Worm (Caenorhabditis elegans): ENCODE results near the gene seip-1.

The seip-1 gene

DNA sequence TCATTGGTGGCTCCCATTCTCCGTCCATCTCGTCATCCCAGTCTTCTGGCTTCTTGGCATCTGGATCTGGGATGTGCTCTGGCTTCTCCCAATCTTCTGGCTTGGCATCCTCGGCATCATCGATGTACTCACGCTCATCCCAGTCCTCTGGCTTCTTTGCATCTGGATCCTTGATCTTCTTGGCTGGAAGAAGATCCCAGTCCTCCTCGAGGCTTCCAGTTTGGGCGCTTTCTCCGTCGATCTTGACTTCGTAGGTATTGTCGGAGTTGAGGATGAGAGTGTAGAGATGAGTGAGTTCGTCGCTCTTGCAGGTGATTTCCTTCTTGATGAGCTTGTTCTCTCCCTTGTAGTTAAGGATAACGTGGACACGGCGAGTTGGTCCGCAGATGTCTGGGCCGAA, 46.6 kb upstream of the seip-1 start:
- TF ChIP-seq ceh-28 (tag; optimal IDR thresholded peaks at IDR 0.05) = no peak
- peak; percentile 58 for TF ChIP-seq ama-1 (optimal IDR thresholded peaks at IDR 0.05)

DNA sequence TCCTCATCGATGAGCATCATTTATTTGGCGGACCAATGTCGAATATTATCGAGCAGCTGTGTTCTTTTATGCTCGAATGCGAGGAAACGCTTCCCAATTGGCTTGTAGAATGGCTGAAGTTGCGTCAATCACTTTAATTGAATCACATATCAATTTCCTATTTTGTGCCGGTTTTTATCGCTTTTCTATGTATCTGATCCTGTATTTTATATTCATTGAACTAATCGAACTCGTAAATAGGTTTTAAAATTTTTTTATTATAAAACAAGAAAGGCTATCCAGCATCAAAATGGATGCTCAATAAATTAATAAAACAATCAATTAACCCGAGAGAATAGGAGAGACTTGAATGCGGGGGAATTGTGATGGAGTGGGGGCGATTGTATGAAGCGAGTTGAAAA, 45.7 kb upstream of the seip-1 start:
- peak; percentile 44 for TF ChIP-seq nhr-77 (tag; optimal IDR thresholded peaks at IDR 0.05)
- no peak for TF ChIP-seq skn-1 (tag; optimal IDR thresholded peaks at IDR 0.05)
- TF ChIP-seq nhr-23 (tag; optimal IDR thresholded peaks at IDR 0.05) = peak; percentile 11
- TF ChIP-seq nhr-25 (tag; optimal IDR thresholded peaks at IDR 0.05) = no peak
- no peak for TF ChIP-seq R02D3.7 (tag; optimal IDR thresholded peaks at IDR 0.05)
- no peak for TF ChIP-seq mml-1 (tag; optimal IDR thresholded peaks at IDR 0.05)
- no peak for TF ChIP-seq ZK546.5 (tag; optimal IDR thresholded peaks at IDR 0.05)
- TF ChIP-seq pha-4 (tag; optimal IDR thresholded peaks at IDR 0.05) = peak; percentile 21
- no peak for TF ChIP-seq elt-3 (tag; optimal IDR thresholded peaks at IDR 0.05)
- no peak for TF ChIP-seq elt-1 (tag; optimal IDR thresholded peaks at IDR 0.05)
- no peak for TF ChIP-seq nhr-12 (tag; optimal IDR thresholded peaks at IDR 0.05)
- TF ChIP-seq ama-1 (optimal IDR thresholded peaks at IDR 0.05) = peak; percentile 96
- TF ChIP-seq nfya-1 (tag; optimal IDR thresholded peaks at IDR 0.05; ENCODE audit: insufficient read depth) = peak; percentile 22
- no peak for TF ChIP-seq ztf-4 (tag; optimal IDR thresholded peaks at IDR 0.05)
- peak; percentile 52 for TF ChIP-seq lsy-12 (tag; optimal IDR thresholded peaks at IDR 0.05)
- no peak for TF ChIP-seq nhr-237 (tag; optimal IDR thresholded peaks at IDR 0.05)
- no peak for TF ChIP-seq nhr-76 (tag; optimal IDR thresholded peaks at IDR 0.05)
- no peak for TF ChIP-seq hmg-11 (tag; optimal IDR thresholded peaks at IDR 0.05)
- TF ChIP-seq ceh-9 (tag; optimal IDR thresholded peaks at IDR 0.05) = no peak
- no peak for TF ChIP-seq aly-2 (tag; optimal IDR thresholded peaks at IDR 0.05)
- TF ChIP-seq pqm-1 (tag; optimal IDR thresholded peaks at IDR 0.05) = no peak
- TF ChIP-seq mdl-1 (tag; optimal IDR thresholded peaks at IDR 0.05) = no peak
- no peak for TF ChIP-seq ceh-82 (tag; optimal IDR thresholded peaks at IDR 0.05)
- no peak for TF ChIP-seq fkh-10 (GFP tag; optimal IDR thresholded peaks at IDR 0.05)
- TF ChIP-seq fos-1 (tag; optimal IDR thresholded peaks at IDR 0.05) = peak; percentile 24
- TF ChIP-seq nhr-43 (tag; optimal IDR thresholded peaks at IDR 0.05; ENCODE audit: poor library complexity, severe bottlenecking) = peak; percentile 8
- TF ChIP-seq ztf-11 (tag; optimal IDR thresholded peaks at IDR 0.05) = no peak
- TF ChIP-seq egl-5 (tag; optimal IDR thresholded peaks at IDR 0.05) = no peak
- peak; percentile 11 for TF ChIP-seq ceh-28 (tag; optimal IDR thresholded peaks at IDR 0.05)
- TF ChIP-seq sea-2 (GFP tag; optimal IDR thresholded peaks at IDR 0.05) = no peak
- TF ChIP-seq eor-1 (tag; optimal IDR thresholded peaks at IDR 0.05) = no peak
- no peak for TF ChIP-seq tbx-2 (tag; optimal IDR thresholded peaks at IDR 0.05)
- peak; percentile 40 for TF ChIP-seq elt-2 (tag; optimal IDR thresholded peaks at IDR 0.05)
- no peak for TF ChIP-seq ceh-16 (tag; optimal IDR thresholded peaks at IDR 0.05)
- TF ChIP-seq lin-39 (tag; optimal IDR thresholded peaks at IDR 0.05) = no peak

DNA sequence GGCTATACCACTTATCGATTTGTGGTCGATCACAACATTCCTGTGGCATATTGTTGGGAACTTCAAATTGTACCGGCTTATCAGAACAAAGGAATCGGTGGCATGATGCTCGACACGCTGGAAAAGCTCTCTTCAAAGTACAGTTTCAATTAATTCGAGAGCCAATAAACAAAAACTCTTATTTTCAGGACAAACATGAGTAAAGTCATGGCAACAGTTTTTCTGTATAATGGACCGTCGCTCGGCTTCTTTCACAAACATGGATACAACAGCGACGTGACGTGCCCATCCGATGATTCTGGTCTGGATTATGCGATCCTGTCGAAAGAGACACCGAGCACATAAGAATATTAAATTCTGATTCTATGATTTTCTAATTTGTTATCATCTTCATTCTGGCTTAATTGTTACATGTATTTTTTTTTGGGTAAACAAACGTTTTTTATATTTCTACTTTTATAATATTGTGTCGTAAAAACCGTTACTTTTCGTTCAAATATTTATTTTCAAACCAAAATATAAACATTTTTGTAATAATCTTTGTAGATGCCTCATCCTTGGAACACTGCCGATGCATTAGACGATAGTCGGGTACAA, 43.6 kb upstream of the seip-1 start, which contains the start of gene smut-1:
smut-1 (plus strand) TSS at position 547 of the 597 bp plus-strand sequence.
- no peak for TF ChIP-seq nhr-25 (tag; optimal IDR thresholded peaks at IDR 0.05)
- no peak for TF ChIP-seq lin-15B (tag; optimal IDR thresholded peaks at IDR 0.05)
- no peak for TF ChIP-seq fkh-2 (tag; optimal IDR thresholded peaks at IDR 0.05)
- no peak for TF ChIP-seq nhr-11 (tag; optimal IDR thresholded peaks at IDR 0.05)
- no peak for TF ChIP-seq eor-1 (tag; optimal IDR thresholded peaks at IDR 0.05)
- no peak for TF ChIP-seq mml-1 (tag; optimal IDR thresholded peaks at IDR 0.05)
- TF ChIP-seq fos-1 (tag; optimal IDR thresholded peaks at IDR 0.05) = no peak

DNA sequence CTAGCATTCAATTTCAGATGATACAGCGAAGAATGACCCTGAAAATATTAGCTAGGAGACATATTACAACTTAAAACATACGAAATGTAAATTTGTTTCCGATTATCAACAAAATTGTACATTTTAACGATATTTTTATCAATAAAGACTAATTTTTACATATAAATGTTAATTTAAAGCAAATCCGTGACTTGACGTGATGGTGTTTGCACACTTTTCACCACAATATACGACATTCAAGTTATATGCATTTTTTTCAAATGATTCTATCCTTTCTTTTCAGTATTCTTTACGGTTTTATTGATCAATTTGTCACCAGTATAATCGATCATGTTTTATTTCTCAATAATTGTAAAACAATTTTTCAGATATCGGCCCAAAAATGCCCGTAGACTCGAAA, 42.8 kb upstream of the seip-1 start, which contains the start of gene Y38A10A.7:
Y38A10A.7 (plus strand) TSS at position 369 of the 400 bp plus-strand sequence.
- TF ChIP-seq unc-39 (tag; optimal IDR thresholded peaks at IDR 0.05) (no peak), elt-1 (tag; optimal IDR thresholded peaks at IDR 0.05) (no peak), aly-2 (tag; optimal IDR thresholded peaks at IDR 0.05) (no peak), ztf-11 (tag; optimal IDR thresholded peaks at IDR 0.05) (no peak), fkh-10 (GFP tag; optimal IDR thresholded peaks at IDR 0.05) (no peak), ama-1 (optimal IDR thresholded peaks at IDR 0.05) (no peak), pha-4 (tag; optimal IDR thresholded peaks at IDR 0.05) (peak; percentile 46), snpc-4 (tag; optimal IDR thresholded peaks at IDR 0.05) (no peak), R02D3.7 (tag; optimal IDR thresholded peaks at IDR 0.05) (no peak), nhr-11 (tag; optimal IDR thresholded peaks at IDR 0.05) (no peak), nfya-1 (tag; optimal IDR thresholded peaks at IDR 0.05; ENCODE audit: insufficient read depth) (peak; percentile 31), ztf-4 (tag; optimal IDR thresholded peaks at IDR 0.05) (no peak), ceh-9 (tag; optimal IDR thresholded peaks at IDR 0.05) (no peak), ceh-28 (tag; optimal IDR thresholded peaks at IDR 0.05) (no peak), hmg-11 (tag; optimal IDR thresholded peaks at IDR 0.05) (peak; percentile 58), zag-1 (tag; optimal IDR thresholded peaks at IDR 0.05) (no peak), nhr-23 (tag; optimal IDR thresholded peaks at IDR 0.05) (peak; percentile 3), elt-2 (tag; optimal IDR thresholded peaks at IDR 0.05) (peak; percentile 8), nhr-25 (tag; optimal IDR thresholded peaks at IDR 0.05) (no peak), egl-5 (tag; optimal IDR thresholded peaks at IDR 0.05) (no peak), eor-1 (tag; optimal IDR thresholded peaks at IDR 0.05) (no peak), lin-15B (tag; optimal IDR thresholded peaks at IDR 0.05) (no peak), ceh-82 (tag; optimal IDR thresholded peaks at IDR 0.05) (no peak), ceh-16 (tag; optimal IDR thresholded peaks at IDR 0.05) (no peak), nhr-43 (tag; optimal IDR thresholded peaks at IDR 0.05; ENCODE audit: poor library complexity, severe bottlenecking) (no peak), fos-1 (tag; optimal IDR thresholded peaks at IDR 0.05) (no peak), daf-12 (tag; optimal IDR thresholded peaks at IDR 0.05) (no peak), mml-1 (tag; optimal IDR thresholded peaks at IDR 0.05) (no peak)
